Worm (Caenorhabditis elegans) whole organism, L3 larva: ENCODE data around the gene btb-7.

Source experiments
- R02D3.7 ChIP-seq: fragments of 150-350 bp; optimal IDR thresholded peaks from 2 replicates; lab custom pipeline; 2014; ENCODE audit warnings: missing biosample characterization, missing genetic modification characterization
- ZK546.5 ChIP-seq: sonication (generic microtip); optimal IDR thresholded peaks from 2 replicates; lab custom pipeline; 2017; ENCODE audit warnings: missing biosample characterization, missing genetic modification characterization
- aly-2 ChIP-seq: fragments of 150-350 bp; optimal IDR thresholded peaks from 2 replicates; lab custom pipeline; 2014; ENCODE audit warnings: missing biosample characterization, missing genetic modification characterization
- nhr-12 ChIP-seq: fragments of 150-350 bp; optimal IDR thresholded peaks from 2 replicates; lab custom pipeline; 2014; ENCODE audit warnings: missing biosample characterization, missing genetic modification characterization
- nhr-28 ChIP-seq: fragments of 150-350 bp; optimal IDR thresholded peaks from 2 replicates; lab custom pipeline; 2014; ENCODE audit warnings: missing biosample characterization, missing genetic modification characterization
- snpc-4 ChIP-seq: fragments of 150-350 bp; optimal IDR thresholded peaks from 2 replicates; lab custom pipeline; 2014; ENCODE audit warnings: missing biosample characterization, missing genetic modification characterization
- unc-39 ChIP-seq: sonication (generic microtip); optimal IDR thresholded peaks from 4 replicates; lab custom pipeline; 2017; ENCODE audit warnings: missing biosample characterization, missing genetic modification characterization
- zag-1 ChIP-seq: fragments of 150-350 bp; optimal IDR thresholded peaks from 2 replicates; lab custom pipeline; 2014; ENCODE audit warnings: missing biosample characterization, missing genetic modification characterization
- ztf-11 ChIP-seq: fragments of 150-350 bp; optimal IDR thresholded peaks from 2 replicates; lab custom pipeline; 2014; ENCODE audit warnings: missing biosample characterization, missing genetic modification characterization

ce11 chrII:1744183-1744582 lies 31.1 kb downstream of the btb-7 start, which contains the start of gene clec-19:
- TF ChIP-seq R02D3.7 (tag; lab: Kevin White, UChicago) (no peak), snpc-4 (tag; lab: Kevin White, UChicago) (no peak), ztf-11 (no peak), nhr-28 (tag; lab: Kevin White, UChicago) (no peak), unc-39 (tag; lab: Kevin White, UChicago) (no peak), ZK546.5 (tag; lab: Kevin White, UChicago) (no peak), zag-1 (tag; lab: Kevin White, UChicago) (no peak), nhr-12 (tag; lab: Kevin White, UChicago) (no peak), aly-2 (tag; lab: Kevin White, UChicago) (no peak)
